Worm (Caenorhabditis elegans) whole organism, L4 larva: ENCODE measurements around the gene fbxa-88.

Experiments
- Y5F2A.4 ChIP-seq: fragments of 200-800 bp; sonication (Bioruptor generic); optimal IDR thresholded peaks from 2 replicates; lab custom pipeline; 2018; ENCODE audit warnings: mild to moderate bottlenecking, missing genetic modification characterization, missing compliant biosample characterization
- aly-2 ChIP-seq: sonication (generic microtip); optimal IDR thresholded peaks from 2 replicates; lab custom pipeline; 2018; ENCODE audit warnings: missing biosample characterization, missing genetic modification characterization
- ama-1 ChIP-seq: fragments of 150-350 bp; optimal IDR thresholded peaks from 2 replicates; lab custom pipeline; 2014; ENCODE audit warnings: inconsistent platforms, mixed read lengths
- lin-13 ChIP-seq: fragments of 150-350 bp; optimal IDR thresholded peaks from 2 replicates; lab custom pipeline; 2014; ENCODE audit warnings: missing biosample characterization, missing genetic modification reagents, missing genetic modification characterization
- nhr-11 ChIP-seq: fragments of 150-350 bp; optimal IDR thresholded peaks from 2 replicates; lab custom pipeline; 2014; ENCODE audit warnings: missing biosample characterization, missing genetic modification characterization
- skn-1 ChIP-seq: fragments of 150-350 bp; optimal IDR thresholded peaks from 2 replicates; lab custom pipeline; 2014; ENCODE audit warnings: missing biosample characterization, missing genetic modification characterization
- snpc-4 ChIP-seq: fragments of 150-350 bp; optimal IDR thresholded peaks from 2 replicates; lab custom pipeline; 2014; ENCODE audit warnings: missing biosample characterization, missing genetic modification characterization

DNA sequence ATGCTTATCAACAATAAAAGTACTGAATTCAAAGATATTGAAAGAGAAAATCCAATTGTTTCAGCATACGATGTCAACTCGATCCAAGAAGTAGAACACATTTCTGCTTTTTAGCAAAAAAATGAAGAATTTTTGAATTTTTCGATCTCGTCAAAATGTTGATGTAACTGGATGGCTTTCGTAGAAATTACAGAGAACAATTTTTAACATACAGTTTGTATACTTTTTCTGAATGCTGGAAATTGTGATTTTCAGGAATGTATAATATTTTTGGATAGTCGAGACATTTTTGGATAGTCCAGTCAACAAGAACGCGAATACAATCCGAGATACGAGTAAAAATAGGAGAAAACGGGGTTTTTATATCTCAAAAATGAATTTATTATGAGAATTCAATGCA is 24.3 kb downstream of the fbxa-88 start, which contains the start of gene str-103:
- no peak for TF ChIP-seq ama-1
- TF ChIP-seq snpc-4 (tag; lab: Kevin White, UChicago): no peak
- TF ChIP-seq skn-1 (tag; lab: Kevin White, UChicago): no peak
- no peak for TF ChIP-seq lin-13 (GFP tag; lab: Kevin White, UChicago)
- TF ChIP-seq Y5F2A.4: no peak
- no peak for TF ChIP-seq aly-2 (tag; lab: Kevin White, UChicago)
- TF ChIP-seq nhr-11 (tag; lab: Kevin White, UChicago): no peak
